Fruit fly (Drosophila melanogaster) whole organism, embryonic: ENCODE measurements around the gene PpV.

Experiments used
- CG10147 ChIP-seq: fragments of 200-800 bp; sonication (Bioruptor generic); optimal IDR thresholded peaks from 2 replicates; lab custom pipeline; 2019; ENCODE audit warnings: missing biosample characterization, mild to moderate bottlenecking, missing genetic modification characterization, moderate library complexity
- CG10209 ChIP-seq: fragments of 200-800 bp; sonication (Bioruptor generic); optimal IDR thresholded peaks from 3 replicates; lab custom pipeline; 2017; ENCODE audit warnings: missing biosample characterization, mild to moderate bottlenecking, missing genetic modification characterization, missing genetic modification reagents
- CG10321 ChIP-seq: fragments of 200-800 bp; sonication (Bioruptor generic); IDR thresholded peaks from 2 replicates; pipeline ENCODE4 v1.3.6; 2022; ENCODE audit warnings: missing biosample characterization, missing genetic modification characterization
- CG11504 ChIP-seq: fragments of 200-800 bp; sonication (Bioruptor generic); optimal IDR thresholded peaks from 3 replicates; lab custom pipeline; 2019; ENCODE audit warnings: missing biosample characterization, mild to moderate bottlenecking, missing genetic modification characterization, moderate library complexity
- CG1233 ChIP-seq: fragments of 200-800 bp; sonication (Bioruptor generic); optimal IDR thresholded peaks from 4 replicates; lab custom pipeline; 2018; ENCODE audit warnings: missing biosample characterization, mild to moderate bottlenecking, missing genetic modification characterization
- CG13894 ChIP-seq: fragments of 200-800 bp; sonication (Bioruptor generic); optimal IDR thresholded peaks from 3 replicates; lab custom pipeline; 2018; ENCODE audit warnings: missing biosample characterization, mild to moderate bottlenecking, missing genetic modification characterization, moderate library complexity
- CG14014 ChIP-seq: fragments of 200-800 bp; sonication (Bioruptor generic); IDR thresholded peaks from 2 replicates; pipeline ENCODE4 v1.3.6; 2022; ENCODE audit warnings: missing biosample characterization, missing genetic modification characterization
- CG14965 ChIP-seq: fragments of 200-800 bp; sonication (Bioruptor generic); optimal IDR thresholded peaks from 2 replicates; lab custom pipeline; 2016; ENCODE audit warnings: missing biosample characterization, missing genetic modification characterization, borderline replicate concordance
- CG17568 ChIP-seq: fragments of 200-800 bp; sonication (Bioruptor generic); optimal IDR thresholded peaks from 2 replicates; lab custom pipeline; 2018; ENCODE audit warnings: missing biosample characterization, mild to moderate bottlenecking, missing genetic modification characterization, moderate library complexity
- CG2129 ChIP-seq: fragments of 200-800 bp; sonication (Bioruptor generic); IDR thresholded peaks from 2 replicates; pipeline ENCODE4 v1.3.6; 2022; ENCODE audit warnings: missing biosample characterization, missing genetic modification characterization; ENCODE audit not compliant: partially characterized antibody
- CG2678 ChIP-seq: fragments of 200-800 bp; sonication (Bioruptor generic); optimal IDR thresholded peaks from 3 replicates; lab custom pipeline; 2019; ENCODE audit warnings: missing biosample characterization, mild to moderate bottlenecking, missing genetic modification characterization, moderate library complexity
- CG2712 ChIP-seq: fragments of 200-800 bp; optimal IDR thresholded peaks from 3 replicates; lab custom pipeline; 2019; ENCODE audit warnings: missing biosample characterization, mild to moderate bottlenecking, missing genetic modification characterization, moderate library complexity
- CG31441 ChIP-seq: fragments of 200-800 bp; sonication (Bioruptor generic); IDR thresholded peaks from 2 replicates; pipeline ENCODE4 v1.3.6; 2022; ENCODE audit warnings: missing biosample characterization, missing genetic modification characterization
- CG32772 ChIP-seq: fragments of 200-800 bp; sonication (Bioruptor generic); IDR thresholded peaks from 2 replicates; pipeline ENCODE4 v1.3.6; 2022; ENCODE audit warnings: missing biosample characterization, missing genetic modification characterization
- CG33213 ChIP-seq: fragments of 200-800 bp; sonication (Bioruptor generic); optimal IDR thresholded peaks from 3 replicates; lab custom pipeline; 2016; ENCODE audit warnings: missing biosample characterization, missing genetic modification characterization
- CG33557 ChIP-seq: fragments of 200-800 bp; sonication (Bioruptor generic); optimal IDR thresholded peaks from 2 replicates; lab custom pipeline; 2019; ENCODE audit warnings: missing biosample characterization, mild to moderate bottlenecking, missing genetic modification characterization, moderate library complexity
- CG34422 ChIP-seq: fragments of 200-800 bp; sonication (Bioruptor generic); IDR thresholded peaks from 3 replicates; pipeline ENCODE4 v1.3.6; 2022; ENCODE audit warnings: missing biosample characterization, missing genetic modification characterization
- CG6813 ChIP-seq: fragments of 200-800 bp; sonication (Bioruptor generic); optimal IDR thresholded peaks from 2 replicates; lab custom pipeline; 2017; ENCODE audit warnings: missing biosample characterization, missing genetic modification characterization, mild to moderate bottlenecking, moderate library complexity, missing genetic modification reagents
- CG7357 ChIP-seq: fragments of 200-800 bp; sonication (Bioruptor generic); IDR thresholded peaks from 3 replicates; pipeline ENCODE4 v1.3.6; 2022; ENCODE audit warnings: missing biosample characterization, missing genetic modification characterization
- CG7928 ChIP-seq: fragments of 200-800 bp; sonication (Bioruptor generic); optimal IDR thresholded peaks from 2 replicates; lab custom pipeline; 2017; ENCODE audit warnings: missing biosample characterization, mild to moderate bottlenecking, missing genetic modification characterization
- Chrac-16 ChIP-seq: fragments of 200-800 bp; sonication (Bioruptor generic); optimal IDR thresholded peaks from 3 replicates; lab custom pipeline; 2016; ENCODE audit warnings: missing biosample characterization, missing genetic modification characterization
- Dp ChIP-seq: fragments of 200-800 bp; sonication (Bioruptor generic); optimal IDR thresholded peaks from 2 replicates; lab custom pipeline; 2018; ENCODE audit warnings: missing biosample characterization, mild to moderate bottlenecking, missing genetic modification characterization, moderate library complexity
- Drgx ChIP-seq: fragments of 200-800 bp; sonication (Bioruptor generic); IDR thresholded peaks from 2 replicates; pipeline ENCODE4 v1.3.6; 2022; ENCODE audit warnings: missing biosample characterization, missing genetic modification characterization
- Elba2 ChIP-seq: fragments of 200-800 bp; sonication (Bioruptor generic); optimal IDR thresholded peaks from 3 replicates; lab custom pipeline; 2016; ENCODE audit warnings: missing biosample characterization, missing genetic modification characterization
- HHEX ChIP-seq: fragments of 200-800 bp; sonication (Bioruptor generic); optimal IDR thresholded peaks from 3 replicates; lab custom pipeline; 2017; ENCODE audit warnings: missing biosample characterization, mild to moderate bottlenecking, missing genetic modification characterization, missing genetic modification reagents
- MESR4 ChIP-seq: fragments of 200-800 bp; sonication (Bioruptor generic); optimal IDR thresholded peaks from 2 replicates; lab custom pipeline; 2018; ENCODE audit warnings: missing biosample characterization, mild to moderate bottlenecking, missing genetic modification characterization, moderate library complexity
- Neu2 ChIP-seq: fragments of 200-800 bp; sonication (Bioruptor generic); optimal IDR thresholded peaks from 3 replicates; lab custom pipeline; 2016; ENCODE audit warnings: missing biosample characterization, missing genetic modification characterization, borderline replicate concordance
- Scr ChIP-seq: fragments of 200-800 bp; sonication (Bioruptor generic); IDR thresholded peaks from 2 replicates; pipeline ENCODE4 v1.3.6; 2022; ENCODE audit warnings: missing biosample characterization, missing genetic modification characterization; ENCODE audit not compliant: partially characterized antibody
- Sry-δ ChIP-seq: fragments of 200-800 bp; sonication (Bioruptor generic); optimal IDR thresholded peaks from 2 replicates; lab custom pipeline; 2016; ENCODE audit warnings: missing biosample characterization, missing genetic modification characterization
- Vsx1 ChIP-seq: fragments of 200-800 bp; sonication (Bioruptor generic); optimal IDR thresholded peaks from 2 replicates; lab custom pipeline; 2017; ENCODE audit warnings: missing biosample characterization, mild to moderate bottlenecking, missing genetic modification characterization, missing genetic modification reagents
- da ChIP-seq: fragments of 200-800 bp; sonication (Bioruptor generic); optimal IDR thresholded peaks from 2 replicates; lab custom pipeline; 2016; ENCODE audit warnings: missing biosample characterization, missing genetic modification characterization
- dan ChIP-seq: fragments of 200-800 bp; sonication (Bioruptor generic); IDR thresholded peaks from 2 replicates; pipeline ENCODE4 v1.3.6; 2022; ENCODE audit warnings: missing biosample characterization, missing genetic modification characterization
- emc ChIP-seq: fragments of 200-800 bp; sonication (Bioruptor generic); optimal IDR thresholded peaks from 2 replicates; lab custom pipeline; 2016; ENCODE audit warnings: missing biosample characterization, missing genetic modification characterization
- eyg ChIP-seq: fragments of 200-800 bp; sonication (Bioruptor generic); optimal IDR thresholded peaks from 3 replicates; lab custom pipeline; 2016; ENCODE audit warnings: missing biosample characterization, missing genetic modification characterization
- fd3F ChIP-seq: fragments of 200-800 bp; sonication (Bioruptor generic); optimal IDR thresholded peaks from 2 replicates; lab custom pipeline; 2018; ENCODE audit warnings: missing biosample characterization, mild to moderate bottlenecking, missing genetic modification characterization, moderate library complexity
- fru ChIP-seq: fragments of >200 bp; optimal IDR thresholded peaks from 2 replicates; lab custom pipeline; 2017
- ind ChIP-seq: fragments of 200-800 bp; sonication (Bioruptor generic); optimal IDR thresholded peaks from 3 replicates; lab custom pipeline; 2016; ENCODE audit warnings: missing biosample characterization, missing genetic modification characterization
- inv ChIP-seq: fragments of 200-800 bp; sonication (Bioruptor generic); IDR thresholded peaks from 2 replicates; pipeline ENCODE4 v1.3.6; 2022; ENCODE audit warnings: missing biosample characterization, missing genetic modification characterization; ENCODE audit not compliant: partially characterized antibody
- lola ChIP-seq, 3 experiments: fragments of >200 bp in 2 of 3; fragments of 200-800 bp in 1 of 3; sonication (Bioruptor generic) in 1 of 3; optimal IDR thresholded peaks; 2 replicates each; lab custom pipeline; 2017 to 2019; ENCODE audit warnings: missing biosample characterization in 3 of 3, missing genetic modification characterization in 3 of 3, mild to moderate bottlenecking in 1 of 3, moderate library complexity in 1 of 3
- pho ChIP-seq: fragments of 200-800 bp; sonication (Bioruptor generic); optimal IDR thresholded peaks from 2 replicates; lab custom pipeline; 2016; ENCODE audit warnings: missing biosample characterization, missing genetic modification characterization
- psq ChIP-seq: fragments of 200-800 bp; sonication (Bioruptor generic); optimal IDR thresholded peaks from 2 replicates; lab custom pipeline; 2017; ENCODE audit warnings: missing biosample characterization, missing genetic modification characterization
- pum ChIP-seq: fragments of 200-800 bp; sonication (Bioruptor generic); optimal IDR thresholded peaks from 2 replicates; lab custom pipeline; 2016; ENCODE audit warnings: missing biosample characterization, missing genetic modification characterization
- ranshi ChIP-seq: fragments of 200-800 bp; sonication (Bioruptor generic); IDR thresholded peaks from 2 replicates; pipeline ENCODE4 v1.3.6; 2022; ENCODE audit warnings: missing biosample characterization, missing genetic modification characterization
- sima ChIP-seq: fragments of 200-800 bp; sonication (Bioruptor generic); optimal IDR thresholded peaks from 2 replicates; lab custom pipeline; 2016; ENCODE audit warnings: missing biosample characterization, missing genetic modification characterization
- stwl ChIP-seq: fragments of 200-800 bp; sonication (Bioruptor generic); optimal IDR thresholded peaks from 3 replicates; lab custom pipeline; 2018; ENCODE audit warnings: missing biosample characterization, mild to moderate bottlenecking, missing genetic modification characterization, moderate library complexity
- tap ChIP-seq: fragments of 200-800 bp; optimal IDR thresholded peaks from 3 replicates; lab custom pipeline; 2019; ENCODE audit warnings: missing biosample characterization, mild to moderate bottlenecking, missing genetic modification characterization, moderate library complexity
- trh ChIP-seq: fragments of 200-800 bp; sonication (Bioruptor generic); optimal IDR thresholded peaks from 2 replicates; lab custom pipeline; 2016; ENCODE audit warnings: missing biosample characterization, missing genetic modification characterization
- vnd ChIP-seq: fragments of 200-800 bp; sonication (Bioruptor generic); IDR thresholded peaks from 3 replicates; pipeline ENCODE4 v1.3.6; 2022; ENCODE audit warnings: missing biosample characterization, missing genetic modification characterization; ENCODE audit not compliant: partially characterized antibody

PpV gene

DNA sequence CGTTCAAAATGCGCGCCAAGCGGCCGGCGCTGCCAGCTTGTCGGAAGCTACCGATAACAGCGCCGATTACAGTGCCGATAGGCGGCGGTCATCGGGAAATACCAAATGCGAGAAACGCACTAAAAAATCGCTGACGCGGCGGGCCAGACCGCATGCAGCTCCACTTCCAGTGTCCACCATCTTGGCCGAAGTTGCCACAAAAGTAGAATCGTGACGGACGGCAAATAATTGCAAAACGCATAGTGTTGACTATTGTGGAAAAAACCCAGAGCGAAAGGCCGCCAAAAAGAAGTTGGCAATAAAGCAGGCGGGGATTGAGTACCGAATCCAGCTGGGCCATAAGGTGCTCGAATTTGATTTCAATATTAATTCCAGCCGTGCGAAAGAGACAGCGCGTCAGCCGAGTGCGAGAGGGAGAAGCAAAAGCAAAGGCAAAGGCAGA, 25.8 kb downstream of the PpV start, which contains the start of gene CG3847 (continued):
- TF ChIP-seq CG11504 (tag; lab: Kevin White, UChicago): peak; percentile 39
- TF ChIP-seq psq (GFP tag; lab: Kevin White, UChicago): peak; percentile 31
- TF ChIP-seq CG7928: peak; percentile 33
- TF ChIP-seq Elba2: peak; percentile 64
- no peak for TF ChIP-seq CG14965 (GFP tag; lab: Kevin White, UChicago)
- TF ChIP-seq CG10209 (GFP tag; lab: Kevin White, UChicago): peak; percentile 26
- no peak for TF ChIP-seq CG17568 (GFP tag; lab: Kevin White, UChicago)
- TF ChIP-seq inv: peak; percentile 27; the same call in 1 of the 2 replicates
- TF ChIP-seq fru (lab: Kevin White, UChicago): no peak
- TF ChIP-seq ranshi: 0 out of 2 replicates have a peak, but pooled peaks have one; percentile 44
- TF ChIP-seq tap (tag; lab: Kevin White, UChicago): no peak
- TF ChIP-seq CG7357 (GFP tag; lab: Robert Waterston, UW): no peak
- TF ChIP-seq CG10321 (GFP tag; lab: Robert Waterston, UW): peak; percentile 56; the same call in 1 of the 2 replicates
- peak; percentile 20; the same call in 1 of the 2 replicates for TF ChIP-seq CG2129 (GFP tag; lab: Robert Waterston, UW)
- peak; percentile 61 for TF ChIP-seq pho (GFP tag; lab: Kevin White, UChicago)
- peak; percentile 62 for TF ChIP-seq Scr (GFP tag; lab: Robert Waterston, UW)
- TF ChIP-seq ind (GFP tag; lab: Kevin White, UChicago): peak; percentile 26
- TF ChIP-seq trh (GFP tag; lab: Kevin White, UChicago): no peak
- TF ChIP-seq CG1233 (GFP tag; lab: Kevin White, UChicago): peak; percentile 19
- TF ChIP-seq sima (GFP tag; lab: Kevin White, UChicago): no peak
- TF ChIP-seq pum: peak; percentile 44
- TF ChIP-seq stwl (tag; lab: Kevin White, UChicago): peak; percentile 90
- no peak for TF ChIP-seq CG32772 (GFP tag; lab: Robert Waterston, UW)
- TF ChIP-seq fd3F (GFP tag; lab: Kevin White, UChicago): no peak
- TF ChIP-seq CG33557 (GFP tag; lab: Kevin White, UChicago): peak; percentile 42
- no peak for TF ChIP-seq dan (GFP tag; lab: Robert Waterston, UW)
- peak; percentile 95 for TF ChIP-seq MESR4 (GFP tag; lab: Kevin White, UChicago)
- 0 out of 2 replicates have a peak, but pooled peaks have one; percentile 9 for TF ChIP-seq CG14014 (GFP tag; lab: Robert Waterston, UW)
- TF ChIP-seq Neu2: peak; percentile 94
- TF ChIP-seq CG33213 (GFP tag; lab: Kevin White, UChicago): peak; percentile 78
- TF ChIP-seq CG34422 (GFP tag; lab: Robert Waterston, UW): peak; percentile 38; the same call in 1 of the 3 replicates
- TF ChIP-seq CG2712 (tag; lab: Kevin White, UChicago): peak; percentile 62
- TF ChIP-seq da: peak; percentile 27
- no peak for TF ChIP-seq CG6813 (GFP tag; lab: Kevin White, UChicago)
- no peak for TF ChIP-seq vnd
- TF ChIP-seq CG13894: peak; percentile 55
- TF ChIP-seq emc: peak; percentile 8
- no peak for TF ChIP-seq Chrac-16 (GFP tag; lab: Kevin White, UChicago)
- no peak for TF ChIP-seq Drgx (GFP tag; lab: Robert Waterston, UW)
- peak; percentile 42 for TF ChIP-seq CG10147 (GFP tag; lab: Kevin White, UChicago)
- TF ChIP-seq eyg (GFP tag; lab: Kevin White, UChicago): peak; percentile 5
- TF ChIP-seq Vsx1: no peak
- peak; percentile 81 for TF ChIP-seq Sry-δ (GFP tag; lab: Kevin White, UChicago)
- TF ChIP-seq HHEX: no peak
- peak; percentile 97 for TF ChIP-seq Dp (GFP tag; lab: Kevin White, UChicago)
- peak; percentile 6 for TF ChIP-seq CG2678 (tag; lab: Kevin White, UChicago)
- TF ChIP-seq lola (GFP tag; optimal IDR thresholded peaks at IDR 0.05; lab: Kevin White, UChicago): peak in 1 of 3 experiments; percentile 3
- TF ChIP-seq CG31441 (GFP tag; lab: Robert Waterston, UW): 0 out of 2 replicates have a peak, but pooled peaks have one; percentile 11
- TF ChIP-seq, all 482 proteins: peak for 236
